Worm (Caenorhabditis elegans) whole organism, L1 larva: ENCODE results near the gene srw-124.

Source experiments
- ces-1 ChIP-seq: fragments of 150-350 bp; optimal IDR thresholded peaks from 2 replicates; lab custom pipeline; 2014; ENCODE audit warnings: missing biosample characterization, missing genetic modification reagents, missing genetic modification characterization
- jun-1 ChIP-seq: fragments of 150-350 bp; optimal IDR thresholded peaks from 2 replicates; lab custom pipeline; 2014; ENCODE audit warnings: missing biosample characterization, missing genetic modification reagents, missing genetic modification characterization
- lin-39 ChIP-seq: fragments of 150-350 bp; optimal IDR thresholded peaks from 2 replicates; lab custom pipeline; 2014; ENCODE audit warnings: missing biosample characterization, missing genetic modification reagents, missing genetic modification characterization
- nhr-11 ChIP-seq: fragments of 150-350 bp; optimal IDR thresholded peaks from 2 replicates; lab custom pipeline; 2014; ENCODE audit warnings: missing biosample characterization, missing genetic modification characterization
- nhr-76 ChIP-seq: sonication (generic microtip); optimal IDR thresholded peaks from 2 replicates; lab custom pipeline; 2017; ENCODE audit warnings: missing biosample characterization, missing genetic modification characterization
- nhr-77 ChIP-seq: fragments of 150-350 bp; optimal IDR thresholded peaks from 2 replicates; lab custom pipeline; 2014; ENCODE audit warnings: missing biosample characterization, missing genetic modification characterization
- skn-1 ChIP-seq: fragments of 150-350 bp; optimal IDR thresholded peaks from 2 replicates; lab custom pipeline; 2014; ENCODE audit warnings: missing biosample characterization, missing genetic modification characterization
- snpc-4 ChIP-seq: fragments of 150-350 bp; optimal IDR thresholded peaks from 2 replicates; lab custom pipeline; 2014; ENCODE audit warnings: missing biosample characterization, missing genetic modification characterization
- unc-30 ChIP-seq: sonication (generic microtip); optimal IDR thresholded peaks from 2 replicates; lab custom pipeline; 2017; ENCODE audit warnings: missing biosample characterization, missing genetic modification characterization
- unc-62 ChIP-seq: fragments of 150-350 bp; optimal IDR thresholded peaks from 2 replicates; lab custom pipeline; 2014; ENCODE audit warnings: missing biosample characterization, missing genetic modification reagents, missing genetic modification characterization
- vab-15 ChIP-seq: sonication (generic microtip); optimal IDR thresholded peaks from 2 replicates; lab custom pipeline; 2017; ENCODE audit warnings: missing genotype, mild to moderate bottlenecking, missing genetic modification characterization, missing compliant biosample characterization
- zag-1 ChIP-seq: fragments of 150-350 bp; optimal IDR thresholded peaks from 2 replicates; lab custom pipeline; 2014; ENCODE audit warnings: missing biosample characterization, missing genetic modification characterization

DNA sequence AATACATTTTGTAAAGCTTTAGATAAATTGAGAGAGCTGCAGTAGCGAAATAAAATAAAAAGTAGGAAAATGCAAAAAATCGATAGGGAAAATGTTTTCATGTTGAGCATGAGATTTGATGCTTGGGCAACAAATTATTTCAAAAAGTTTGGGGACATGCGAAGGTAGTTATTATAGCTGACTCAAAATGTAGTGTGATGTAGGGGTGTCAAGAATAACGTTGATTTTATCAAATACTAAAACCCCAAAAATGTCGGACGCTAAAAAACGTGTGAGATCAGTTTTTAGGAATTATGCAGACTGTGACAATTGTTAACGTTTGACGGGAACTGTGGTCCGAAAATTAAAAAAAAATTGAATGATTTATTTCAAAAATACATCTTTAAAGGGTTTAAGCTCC lies 44.9 kb downstream of the srw-124 start, which contains the start of gene irld-12:
- no peak for TF ChIP-seq nhr-76 (tag; lab: Kevin White, UChicago)
- TF ChIP-seq skn-1 (tag; lab: Kevin White, UChicago) = no peak
- TF ChIP-seq zag-1 (tag; lab: Kevin White, UChicago) = no peak
- TF ChIP-seq ces-1 (GFP tag; lab: Kevin White, UChicago) = no peak
- no peak for TF ChIP-seq snpc-4 (tag; lab: Kevin White, UChicago)
- no peak for TF ChIP-seq nhr-11 (tag; lab: Kevin White, UChicago)
- TF ChIP-seq nhr-77 (tag; lab: Kevin White, UChicago) = no peak
- no peak for TF ChIP-seq unc-30 (tag; lab: Kevin White, UChicago)
- TF ChIP-seq unc-62 (GFP tag; lab: Kevin White, UChicago) = no peak
- no peak for TF ChIP-seq lin-39
- TF ChIP-seq vab-15 (tag; lab: Kevin White, UChicago) = no peak
- no peak for TF ChIP-seq jun-1
